Worm (Caenorhabditis elegans) whole organism, L2 larva: ENCODE measurements around the gene C05A2.4.

Experiments used
- aly-2 ChIP-seq: fragments of 150-350 bp; optimal IDR thresholded peaks from 2 replicates; lab custom pipeline; 2014; ENCODE audit warnings: missing biosample characterization, missing genetic modification characterization
- ama-1 ChIP-seq: fragments of 150-350 bp; optimal IDR thresholded peaks from 2 replicates; lab custom pipeline; 2018; ENCODE audit warnings: inconsistent platforms
- blmp-1 ChIP-seq: sonication (generic microtip); optimal IDR thresholded peaks from 2 replicates; lab custom pipeline; 2017; ENCODE audit warnings: missing genetic modification characterization, mild to moderate bottlenecking, missing compliant biosample characterization, antibody characterized with exemption, moderate library complexity; ENCODE audit not compliant: insufficient read depth
- nhr-129 ChIP-seq: fragments of 150-350 bp; optimal IDR thresholded peaks from 2 replicates; lab custom pipeline; 2014; ENCODE audit warnings: missing biosample characterization, missing genetic modification characterization
- unc-62 ChIP-seq: fragments of 150-350 bp; optimal IDR thresholded peaks from 2 replicates; lab custom pipeline; 2014; ENCODE audit warnings: missing biosample characterization, missing genetic modification reagents, missing genetic modification characterization
- ztf-4 ChIP-seq: fragments of 150-350 bp; optimal IDR thresholded peaks from 2 replicates; lab custom pipeline; 2014; ENCODE audit warnings: missing biosample characterization, missing genetic modification characterization

- TF ChIP-seq aly-2: no peak
- TF ChIP-seq ama-1 (lab: Kevin White, UChicago): no peak
- TF ChIP-seq unc-62 (GFP tag; lab: Kevin White, UChicago): no peak
- TF ChIP-seq blmp-1 (tag; lab: Kevin White, UChicago): no peak
- no peak for TF ChIP-seq ztf-4
- peak; percentile 6 for TF ChIP-seq nhr-129
Measured at ce11 chrV:10724472-10724871, 29.2 kb downstream of the C05A2.4 start.
